Worm (Caenorhabditis elegans) whole organism, midembryonic: ENCODE data around the gene dlc-1.

Experiments
- cog-1 ChIP-seq: sonication (generic microtip); optimal IDR thresholded peaks from 2 replicates; lab custom pipeline; 2016; ENCODE audit warnings: missing genetic modification characterization, missing compliant biosample characterization
- flt-1 ChIP-seq: fragments of 200-800 bp; sonication (Bioruptor generic); IDR thresholded peaks from 2 replicates; pipeline ENCODE4 v1.3.6; 2022; ENCODE audit warnings: missing genetic modification characterization, missing compliant biosample characterization
- klf-2 ChIP-seq: fragments of 200-800 bp; sonication (Bioruptor generic); conservative IDR thresholded peaks from 2 replicates; pipeline ENCODE4 v1.3.6; 2022; ENCODE audit warnings: missing genetic modification reagents, missing genetic modification characterization, missing compliant biosample characterization
- med-1 ChIP-seq: sonication (generic microtip); optimal IDR thresholded peaks from 2 replicates; lab custom pipeline; 2017; ENCODE audit warnings: missing genetic modification characterization, mild to moderate bottlenecking, missing compliant biosample characterization, antibody characterized with exemption, missing genetic modification reagents; ENCODE audit not compliant: insufficient read depth
- ref-1 ChIP-seq: fragments of 200-800 bp; sonication (Bioruptor generic); conservative IDR thresholded peaks from 2 replicates; pipeline ENCODE4 v1.3.6; 2022; ENCODE audit warnings: missing genetic modification reagents, missing genetic modification characterization, missing compliant biosample characterization
- tab-1 ChIP-seq: fragments of 200-800 bp; sonication (Bioruptor generic); IDR thresholded peaks from 2 replicates; pipeline ENCODE4 v1.3.6; 2022; ENCODE audit warnings: missing genetic modification characterization, missing compliant biosample characterization
- ztf-29 ChIP-seq: fragments of 200-800 bp; sonication (Bioruptor generic); IDR thresholded peaks from 2 replicates; pipeline ENCODE4 v1.3.6; 2022; ENCODE audit warnings: missing genetic modification reagents, missing genetic modification characterization, missing compliant biosample characterization

ce11 chrIII:6482918-6483317, 19.3 kb upstream of the dlc-1 start, which contains the start of gene chtb-2:
- TF ChIP-seq flt-1 (GFP tag; lab: Robert Waterston, UW): no peak
- TF ChIP-seq ztf-29 (GFP tag; lab: Robert Waterston, UW): no peak
- no peak for TF ChIP-seq cog-1 (tag; lab: Kevin White, UChicago)
- TF ChIP-seq klf-2 (GFP tag; lab: Robert Waterston, UW): no peak
- no peak for TF ChIP-seq med-1 (GFP tag; lab: Kevin White, UChicago)
- no peak for TF ChIP-seq ref-1 (GFP tag; lab: Robert Waterston, UW)
- no peak for TF ChIP-seq tab-1
